Fruit fly (Drosophila melanogaster) whole organism, prepupa: ENCODE results near the gene hfw.

Experiments used
- Blimp-1 ChIP-seq: fragments of 200-800 bp; sonication (Bioruptor generic); optimal IDR thresholded peaks from 3 replicates; lab custom pipeline; 2017; ENCODE audit warnings: missing biosample characterization, missing genetic modification characterization, mild to moderate bottlenecking, moderate library complexity, missing genetic modification reagents
- CG3919 ChIP-seq: fragments of 200-800 bp; sonication (Bioruptor generic); optimal IDR thresholded peaks from 3 replicates; lab custom pipeline; 2016; ENCODE audit warnings: missing biosample characterization, missing genetic modification characterization
- CG8319 ChIP-seq: fragments of 200-800 bp; sonication (Bioruptor generic); optimal IDR thresholded peaks from 3 replicates; lab custom pipeline; 2016; ENCODE audit warnings: missing biosample characterization, missing genetic modification characterization
- CG9139 ChIP-seq: fragments of 200-800 bp; sonication (Bioruptor generic); optimal IDR thresholded peaks from 3 replicates; lab custom pipeline; 2017; ENCODE audit warnings: missing biosample characterization, mild to moderate bottlenecking, missing genetic modification characterization
- OdsH ChIP-seq: fragments of 200-800 bp; sonication (Bioruptor generic); optimal IDR thresholded peaks from 3 replicates; lab custom pipeline; 2016; ENCODE audit warnings: missing biosample characterization, missing genetic modification characterization
- dsx ChIP-seq: fragments of 200-800 bp; optimal IDR thresholded peaks from 3 replicates; lab custom pipeline; 2019; ENCODE audit warnings: missing biosample characterization, mild to moderate bottlenecking, missing genetic modification characterization, moderate library complexity; ENCODE audit not compliant: poor library complexity, severe bottlenecking
- esn ChIP-seq: fragments of 200-800 bp; sonication (Bioruptor generic); optimal IDR thresholded peaks from 2 replicates; lab custom pipeline; 2016; ENCODE audit warnings: missing biosample characterization, mild to moderate bottlenecking, missing genetic modification characterization, moderate library complexity

- no peak for TF ChIP-seq dsx (GFP tag; lab: Kevin White, UChicago)
- TF ChIP-seq CG9139 (GFP tag; lab: Kevin White, UChicago), result no peak
- TF ChIP-seq OdsH, result no peak
- TF ChIP-seq CG8319 (GFP tag; lab: Kevin White, UChicago), result no peak
- TF ChIP-seq esn (GFP tag; lab: Kevin White, UChicago), result no peak
- no peak for TF ChIP-seq Blimp-1 (GFP tag; lab: Kevin White, UChicago)
- TF ChIP-seq CG3919, result no peak
Observed at dm6 chrX:1692553-1692952, 23.2 kb downstream of the hfw start, which contains the start of gene CG32809.
